Worm (Caenorhabditis elegans) whole organism, L1 larva: ENCODE measurements around the gene C16B8.4.

Source experiments
- C04F5.9 ChIP-seq: sonication (generic microtip); optimal IDR thresholded peaks from 2 replicates; lab custom pipeline; 2016; ENCODE audit warnings: missing genetic modification characterization, missing compliant biosample characterization
- C16A3.4 ChIP-seq: fragments of 150-350 bp; optimal IDR thresholded peaks from 2 replicates; lab custom pipeline; 2014; ENCODE audit warnings: missing biosample characterization, missing genetic modification characterization
- Y116A8C.19 ChIP-seq: sonication (generic microtip); optimal IDR thresholded peaks from 2 replicates; lab custom pipeline; 2016; ENCODE audit warnings: missing compliant biosample characterization, missing genetic modification characterization, borderline replicate concordance
- aha-1 ChIP-seq: fragments of 150-350 bp; optimal IDR thresholded peaks from 2 replicates; lab custom pipeline; 2014; ENCODE audit warnings: missing biosample characterization, missing genetic modification characterization
- aly-2 ChIP-seq: fragments of 150-350 bp; optimal IDR thresholded peaks from 2 replicates; lab custom pipeline; 2014; ENCODE audit warnings: missing biosample characterization, missing genetic modification characterization
- blmp-1 ChIP-seq: fragments of 150-350 bp; optimal IDR thresholded peaks from 2 replicates; lab custom pipeline; 2014; ENCODE audit warnings: missing biosample characterization, missing genetic modification characterization
- ceh-88 ChIP-seq: fragments of 200-800 bp; sonication (Bioruptor generic); IDR thresholded peaks from 2 replicates; pipeline ENCODE4 v1.3.6; 2022; ENCODE audit warnings: missing genetic modification characterization, missing compliant biosample characterization
- ceh-90 ChIP-seq: sonication (generic microtip); optimal IDR thresholded peaks from 2 replicates; lab custom pipeline; 2016; ENCODE audit warnings: missing genetic modification characterization, missing compliant biosample characterization
- ces-1 ChIP-seq: fragments of 150-350 bp; optimal IDR thresholded peaks from 2 replicates; lab custom pipeline; 2014; ENCODE audit warnings: missing biosample characterization, missing genetic modification reagents, missing genetic modification characterization
- dpl-1 ChIP-seq, 3 experiments: fragments of 150-350 bp in 2 of 3; sonication (generic microtip) in 1 of 3; optimal IDR thresholded peaks; 2 replicates each; lab custom pipeline; 2014 to 2017; ENCODE audit warnings: missing biosample characterization in 3 of 3, missing genetic modification characterization in 3 of 3, missing genetic modification reagents in 3 of 3
- dsc-1 ChIP-seq: sonication (generic microtip); optimal IDR thresholded peaks from 2 replicates; lab custom pipeline; 2016; ENCODE audit warnings: mild to moderate bottlenecking, missing genetic modification characterization, missing compliant biosample characterization
- egl-13 ChIP-seq: sonication (generic microtip); optimal IDR thresholded peaks from 2 replicates; lab custom pipeline; 2016; ENCODE audit warnings: missing genotype, missing genetic modification reagents, missing genetic modification characterization, missing compliant biosample characterization
- egl-27 ChIP-seq, 2 experiments: fragments of 150-350 bp in 1 of 2; sonication (generic microtip); optimal IDR thresholded peaks; 3 replicates each; lab custom pipeline; 2017 to 2018; ENCODE audit warnings: missing biosample characterization in 2 of 2, missing genetic modification characterization in 2 of 2, missing genetic modification reagents in 2 of 2
- elt-3 ChIP-seq, 6 experiments: fragments of 150-350 bp in 1 of 6; sonication (generic microtip); optimal IDR thresholded peaks; 2 replicates each; lab custom pipeline; 2017 to 2018; ENCODE audit warnings: missing biosample characterization in 6 of 6, missing genetic modification characterization in 6 of 6, inconsistent platforms in 1 of 6
- fkh-10 ChIP-seq: sonication (generic microtip); optimal IDR thresholded peaks from 2 replicates; lab custom pipeline; 2017; ENCODE audit warnings: missing biosample characterization, missing genetic modification reagents, missing genetic modification characterization
- fkh-4 ChIP-seq: sonication (generic microtip); optimal IDR thresholded peaks from 2 replicates; lab custom pipeline; 2016; ENCODE audit warnings: missing compliant biosample characterization, missing genetic modification characterization, borderline replicate concordance
- fos-1 ChIP-seq: fragments of 150-350 bp; optimal IDR thresholded peaks from 2 replicates; lab custom pipeline; 2014; ENCODE audit warnings: missing biosample characterization, missing genetic modification characterization
- hlh-17 ChIP-seq: fragments of 200-800 bp; sonication (Bioruptor generic); optimal IDR thresholded peaks from 2 replicates; lab custom pipeline; 2018; ENCODE audit warnings: missing genetic modification characterization, mild to moderate bottlenecking, missing compliant biosample characterization, moderate library complexity, borderline replicate concordance
- hlh-4 ChIP-seq: sonication (generic microtip); optimal IDR thresholded peaks from 2 replicates; lab custom pipeline; 2016; ENCODE audit warnings: mild to moderate bottlenecking, missing genetic modification characterization, missing compliant biosample characterization
- isw-1 ChIP-seq: fragments of 200-800 bp; sonication (Bioruptor generic); IDR thresholded peaks from 2 replicates; pipeline ENCODE4 v1.3.6; 2022; ENCODE audit warnings: missing genetic modification characterization, missing compliant biosample characterization
- lin-14 ChIP-seq: fragments of 200-800 bp; sonication (Bioruptor generic); optimal IDR thresholded peaks from 2 replicates; lab custom pipeline; 2018; ENCODE audit warnings: mild to moderate bottlenecking, missing genetic modification characterization, moderate library complexity, missing compliant biosample characterization
- lin-15B ChIP-seq: fragments of 150-350 bp; sonication (generic microtip); optimal IDR thresholded peaks from 3 replicates; lab custom pipeline; 2014; ENCODE audit warnings: missing biosample characterization, missing genetic modification characterization
- lin-35 ChIP-seq, 2 experiments: fragments of 150-350 bp; optimal IDR thresholded peaks; 2 replicates each; lab custom pipeline; 2014; ENCODE audit warnings: missing biosample characterization in 2 of 2, missing genetic modification characterization in 2 of 2, missing genetic modification reagents in 2 of 2
- lsy-2 ChIP-seq, 2 experiments: fragments of 150-350 bp; optimal IDR thresholded peaks; 2 replicates each; lab custom pipeline; 2014; ENCODE audit warnings: missing biosample characterization in 2 of 2, missing genetic modification characterization in 2 of 2
- mab-9 ChIP-seq: fragments of 200-800 bp; sonication (Bioruptor generic); IDR thresholded peaks from 2 replicates; pipeline ENCODE4 v1.3.6; 2022; ENCODE audit warnings: missing genetic modification reagents, missing genetic modification characterization, missing compliant biosample characterization
- nhr-11 ChIP-seq: fragments of 150-350 bp; optimal IDR thresholded peaks from 2 replicates; lab custom pipeline; 2014; ENCODE audit warnings: missing biosample characterization, missing genetic modification characterization
- nhr-20 ChIP-seq: sonication (generic microtip); optimal IDR thresholded peaks from 2 replicates; lab custom pipeline; 2016; ENCODE audit warnings: mild to moderate bottlenecking, missing genetic modification characterization, missing compliant biosample characterization
- nhr-237 ChIP-seq: fragments of 150-350 bp; optimal IDR thresholded peaks from 2 replicates; lab custom pipeline; 2014; ENCODE audit warnings: missing biosample characterization, missing genetic modification characterization
- nhr-71 ChIP-seq: sonication (generic microtip); optimal IDR thresholded peaks from 2 replicates; lab custom pipeline; 2016; ENCODE audit warnings: mild to moderate bottlenecking, missing genetic modification characterization, moderate library complexity, missing compliant biosample characterization
- nhr-76 ChIP-seq: sonication (generic microtip); optimal IDR thresholded peaks from 2 replicates; lab custom pipeline; 2017; ENCODE audit warnings: missing biosample characterization, missing genetic modification characterization
- nhr-77 ChIP-seq: fragments of 150-350 bp; optimal IDR thresholded peaks from 2 replicates; lab custom pipeline; 2014; ENCODE audit warnings: missing biosample characterization, missing genetic modification characterization
- nhr-84 ChIP-seq: sonication (generic microtip); optimal IDR thresholded peaks from 2 replicates; lab custom pipeline; 2017; ENCODE audit warnings: missing biosample characterization, missing genetic modification characterization
- pag-3 ChIP-seq: sonication (generic microtip); optimal IDR thresholded peaks from 2 replicates; lab custom pipeline; 2017; ENCODE audit warnings: missing genetic modification characterization, mild to moderate bottlenecking, missing compliant biosample characterization, antibody characterized with exemption, borderline replicate concordance; ENCODE audit not compliant: insufficient read depth
- pax-3 ChIP-seq: fragments of 200-800 bp; sonication (Bioruptor generic); optimal IDR thresholded peaks from 2 replicates; lab custom pipeline; 2018; ENCODE audit warnings: mild to moderate bottlenecking, missing genetic modification characterization, moderate library complexity, missing compliant biosample characterization
- pqm-1 ChIP-seq: sonication (generic microtip); optimal IDR thresholded peaks from 3 replicates; lab custom pipeline; 2017; ENCODE audit warnings: missing biosample characterization, missing genetic modification characterization
- skn-1 ChIP-seq: fragments of 150-350 bp; optimal IDR thresholded peaks from 2 replicates; lab custom pipeline; 2014; ENCODE audit warnings: missing biosample characterization, missing genetic modification characterization
- sox-4 ChIP-seq: sonication (generic microtip); optimal IDR thresholded peaks from 2 replicates; lab custom pipeline; 2016; ENCODE audit warnings: missing genetic modification characterization, missing compliant biosample characterization
- sptf-1 ChIP-seq: fragments of 150-350 bp; optimal IDR thresholded peaks from 2 replicates; lab custom pipeline; 2014; ENCODE audit warnings: missing biosample characterization, missing genetic modification characterization
- sup-37 ChIP-seq: fragments of 200-800 bp; sonication (Bioruptor generic); optimal IDR thresholded peaks from 2 replicates; lab custom pipeline; 2018; ENCODE audit warnings: mild to moderate bottlenecking, missing genetic modification characterization, missing compliant biosample characterization
- swsn-7 ChIP-seq: sonication (generic microtip); optimal IDR thresholded peaks from 2 replicates; lab custom pipeline; 2016; ENCODE audit warnings: missing genetic modification characterization, missing compliant biosample characterization
- unc-30 ChIP-seq: sonication (generic microtip); optimal IDR thresholded peaks from 2 replicates; lab custom pipeline; 2017; ENCODE audit warnings: missing biosample characterization, missing genetic modification characterization
- unc-62 ChIP-seq: fragments of 150-350 bp; optimal IDR thresholded peaks from 2 replicates; lab custom pipeline; 2014; ENCODE audit warnings: missing biosample characterization, missing genetic modification reagents, missing genetic modification characterization
- unc-86 ChIP-seq: sonication (generic microtip); optimal IDR thresholded peaks from 2 replicates; lab custom pipeline; 2016; ENCODE audit warnings: missing genetic modification characterization, missing compliant biosample characterization
- vab-15 ChIP-seq: sonication (generic microtip); optimal IDR thresholded peaks from 2 replicates; lab custom pipeline; 2017; ENCODE audit warnings: missing genotype, mild to moderate bottlenecking, missing genetic modification characterization, missing compliant biosample characterization
- xbp-1 ChIP-seq: sonication (generic microtip); optimal IDR thresholded peaks from 2 replicates; lab custom pipeline; 2016; ENCODE audit warnings: missing genetic modification characterization, missing compliant biosample characterization
- zag-1 ChIP-seq: fragments of 150-350 bp; optimal IDR thresholded peaks from 2 replicates; lab custom pipeline; 2014; ENCODE audit warnings: missing biosample characterization, missing genetic modification characterization
- zip-4 ChIP-seq: fragments of 200-800 bp; sonication (Bioruptor generic); optimal IDR thresholded peaks from 2 replicates; lab custom pipeline; 2018; ENCODE audit warnings: mild to moderate bottlenecking, missing genetic modification characterization, moderate library complexity, missing compliant biosample characterization
- ztf-4 ChIP-seq: fragments of 150-350 bp; optimal IDR thresholded peaks from 2 replicates; lab custom pipeline; 2014; ENCODE audit warnings: missing biosample characterization, missing genetic modification characterization

The C16B8.4 gene

ce11 chrX:4003220-4003619 lies 29.8 kb upstream of the C16B8.4 start, which contains the start of gene R02E12.12:
Gene R02E12.12 (plus strand): TSS chrX:4003520.
- TF ChIP-seq zag-1 (tag; lab: Kevin White, UChicago) (no peak), mab-9 (GFP tag; lab: Robert Waterston, UW) (no peak), nhr-20 (tag; lab: Kevin White, UChicago) (no peak), vab-15 (tag; lab: Kevin White, UChicago) (no peak), aha-1 (tag; lab: Kevin White, UChicago) (no peak), fkh-10 (GFP tag; lab: Kevin White, UChicago) (no peak)

ce11 chrX:3997040-3997439 lies 23.6 kb upstream of the C16B8.4 start, which contains the start of gene R02E12.5:
Gene R02E12.5 (plus strand): TSS chrX:3997340.
- TF ChIP-seq unc-62 (no peak), Y116A8C.19 (tag; lab: Kevin White, UChicago) (no peak), hlh-4 (no peak), hlh-17 (GFP tag; lab: Kevin White, UChicago) (no peak), ces-1 (no peak), dsc-1 (tag; lab: Kevin White, UChicago) (no peak), nhr-77 (tag; lab: Kevin White, UChicago) (no peak), ceh-90 (tag; lab: Kevin White, UChicago) (no peak), fkh-4 (tag; lab: Kevin White, UChicago) (no peak), sptf-1 (tag; lab: Kevin White, UChicago) (no peak), aly-2 (no peak), pax-3 (tag; lab: Kevin White, UChicago) (no peak), nhr-237 (no peak), nhr-84 (tag; lab: Kevin White, UChicago) (no peak), pqm-1 (no peak), ceh-88 (no peak), egl-13 (no peak), pag-3 (tag; lab: Kevin White, UChicago) (no peak), lin-15B (tag; lab: Kevin White, UChicago) (no peak)

ce11 chrX:3994418-3994817 lies 21.0 kb upstream of the C16B8.4 start:
- TF ChIP-seq swsn-7 (tag; lab: Kevin White, UChicago) (no peak), zip-4 (no peak), fkh-10 (GFP tag; lab: Kevin White, UChicago) (no peak), nhr-11 (tag; lab: Kevin White, UChicago) (no peak), egl-13 (no peak), mab-9 (GFP tag; lab: Robert Waterston, UW) (no peak), blmp-1 (no peak), Y116A8C.19 (tag; lab: Kevin White, UChicago) (no peak), hlh-17 (GFP tag; lab: Kevin White, UChicago) (no peak), ces-1 (no peak), lin-35 (GFP tag; optimal IDR thresholded peaks at IDR 0.05; lab: Kevin White, UChicago) (peak in 1 of 2 experiments; percentile 6), nhr-76 (tag; lab: Kevin White, UChicago) (no peak), dsc-1 (tag; lab: Kevin White, UChicago) (no peak), unc-86 (tag; lab: Kevin White, UChicago) (no peak), zag-1 (tag; lab: Kevin White, UChicago) (no peak), lin-14 (GFP tag; lab: Kevin White, UChicago) (no peak), nhr-77 (tag; lab: Kevin White, UChicago) (no peak), nhr-71 (no peak), elt-3 (tag; optimal IDR thresholded peaks at IDR 0.05; lab: Kevin White, UChicago) (no peak), ztf-4 (no peak), unc-30 (no peak), sup-37 (GFP tag; lab: Kevin White, UChicago) (no peak), C04F5.9 (no peak), fos-1 (no peak), xbp-1 (tag; lab: Kevin White, UChicago) (no peak), lsy-2 (tag; optimal IDR thresholded peaks at IDR 0.05; lab: Kevin White, UChicago) (no peak), skn-1 (tag; lab: Kevin White, UChicago) (peak; percentile 3), nhr-84 (tag; lab: Kevin White, UChicago) (no peak), isw-1 (GFP tag; lab: Robert Waterston, UW) (no peak), egl-27 (tag; optimal IDR thresholded peaks at IDR 0.05; lab: Kevin White, UChicago) (no peak), ceh-88 (0 out of 2 replicates have a peak, but pooled peaks have one; percentile 8), C16A3.4 (tag; lab: Kevin White, UChicago) (peak; percentile 26), hlh-4 (no peak), aha-1 (tag; lab: Kevin White, UChicago) (no peak), unc-62 (no peak), sox-4 (tag; lab: Kevin White, UChicago) (no peak), dpl-1 (GFP tag; optimal IDR thresholded peaks at IDR 0.05; lab: Kevin White, UChicago) (no peak)
